Fruit fly (Drosophila melanogaster) whole organism, embryonic: ENCODE data around the gene CG3566.

Experiments
- Atf-2 ChIP-seq: fragments of 200-800 bp; sonication (Bioruptor generic); optimal IDR thresholded peaks from 2 replicates; lab custom pipeline; 2016; ENCODE audit warnings: missing biosample characterization, missing genetic modification characterization
- Atf3 ChIP-seq: fragments of 200-800 bp; sonication (Bioruptor generic); optimal IDR thresholded peaks from 3 replicates; lab custom pipeline; 2016; ENCODE audit warnings: missing biosample characterization, missing genetic modification characterization
- Bgb ChIP-seq: fragments of 200-800 bp; sonication (Bioruptor generic); IDR thresholded peaks from 2 replicates; pipeline ENCODE4 v1.3.6; 2022; ENCODE audit warnings: missing biosample characterization, missing genetic modification characterization; ENCODE audit not compliant: partially characterized antibody
- C15 ChIP-seq: fragments of 200-800 bp; sonication (Bioruptor generic); IDR thresholded peaks from 3 replicates; pipeline ENCODE4 v1.3.6; 2022; ENCODE audit warnings: missing biosample characterization, missing genetic modification characterization
- CG10147 ChIP-seq: fragments of 200-800 bp; sonication (Bioruptor generic); optimal IDR thresholded peaks from 2 replicates; lab custom pipeline; 2019; ENCODE audit warnings: missing biosample characterization, mild to moderate bottlenecking, missing genetic modification characterization, moderate library complexity
- CG10654 ChIP-seq: fragments of 200-800 bp; sonication (Bioruptor generic); optimal IDR thresholded peaks from 2 replicates; lab custom pipeline; 2016; ENCODE audit warnings: missing biosample characterization, missing genetic modification characterization
- CG12659 ChIP-seq: fragments of 200-800 bp; sonication (Bioruptor generic); optimal IDR thresholded peaks from 3 replicates; lab custom pipeline; 2017; ENCODE audit warnings: mild to moderate bottlenecking, missing biosample characterization, missing genetic modification reagents, missing genetic modification characterization
- CG13287 ChIP-seq: fragments of 200-800 bp; sonication (Bioruptor generic); IDR thresholded peaks from 2 replicates; pipeline ENCODE4 v1.3.6; 2022; ENCODE audit warnings: missing biosample characterization, missing genetic modification characterization; ENCODE audit not compliant: partially characterized antibody
- CG14860 ChIP-seq: fragments of 200-800 bp; sonication (Bioruptor generic); IDR thresholded peaks from 3 replicates; pipeline ENCODE4 v1.3.6; 2022; ENCODE audit warnings: missing biosample characterization, missing genetic modification characterization; ENCODE audit not compliant: partially characterized antibody
- CG15601 ChIP-seq: fragments of 200-800 bp; sonication (Bioruptor generic); optimal IDR thresholded peaks from 3 replicates; lab custom pipeline; 2019; ENCODE audit warnings: missing biosample characterization, mild to moderate bottlenecking, missing genetic modification characterization, moderate library complexity
- CG16813 ChIP-seq: fragments of 200-800 bp; sonication (Bioruptor generic); IDR thresholded peaks from 3 replicates; pipeline ENCODE4 v1.3.6; 2022; ENCODE audit warnings: missing biosample characterization, missing genetic modification characterization; ENCODE audit not compliant: partially characterized antibody
- CG18262 ChIP-seq: fragments of 200-800 bp; optimal IDR thresholded peaks from 3 replicates; lab custom pipeline; 2019; ENCODE audit warnings: missing biosample characterization, mild to moderate bottlenecking, missing genetic modification characterization, moderate library complexity
- CG30020 ChIP-seq: fragments of 200-800 bp; optimal IDR thresholded peaks from 2 replicates; lab custom pipeline; 2019; ENCODE audit warnings: missing biosample characterization, mild to moderate bottlenecking, missing genetic modification characterization, moderate library complexity
- CG3065 ChIP-seq: fragments of 200-800 bp; sonication (Bioruptor generic); optimal IDR thresholded peaks from 2 replicates; lab custom pipeline; 2016; ENCODE audit warnings: missing biosample characterization, missing genetic modification characterization
- CG31224 ChIP-seq: fragments of 200-800 bp; sonication (Bioruptor generic); IDR thresholded peaks from 2 replicates; pipeline ENCODE4 v1.3.6; 2022; ENCODE audit warnings: missing biosample characterization, missing genetic modification characterization
- CG32532 ChIP-seq: fragments of 200-800 bp; sonication (Bioruptor generic); IDR thresholded peaks from 2 replicates; pipeline ENCODE4 v1.3.6; 2022; ENCODE audit warnings: missing biosample characterization, missing genetic modification characterization
- CG43689 ChIP-seq: fragments of 200-800 bp; sonication (Bioruptor generic); IDR thresholded peaks from 2 replicates; pipeline ENCODE4 v1.3.6; 2022; ENCODE audit warnings: missing biosample characterization, missing genetic modification characterization
- CG4820 ChIP-seq: fragments of 200-800 bp; sonication (Bioruptor generic); optimal IDR thresholded peaks from 3 replicates; lab custom pipeline; 2016; ENCODE audit warnings: missing biosample characterization, missing genetic modification characterization
- CG7372 ChIP-seq: fragments of 200-800 bp; sonication (Bioruptor generic); IDR thresholded peaks from 2 replicates; pipeline ENCODE4 v1.3.6; 2022; ENCODE audit warnings: missing biosample characterization, missing genetic modification characterization
- CG8359 ChIP-seq: fragments of 200-800 bp; sonication (Bioruptor generic); optimal IDR thresholded peaks from 2 replicates; lab custom pipeline; 2017; ENCODE audit warnings: missing biosample characterization, mild to moderate bottlenecking, missing genetic modification characterization, borderline replicate concordance
- CG8944 ChIP-seq: fragments of 200-800 bp; sonication (Bioruptor generic); optimal IDR thresholded peaks from 3 replicates; lab custom pipeline; 2016; ENCODE audit warnings: missing biosample characterization, missing genetic modification characterization
- E2f2 ChIP-seq: fragments of 200-800 bp; sonication (Bioruptor generic); IDR thresholded peaks from 2 replicates; pipeline ENCODE4 v1.3.6; 2022; ENCODE audit warnings: missing biosample characterization, missing genetic modification characterization
- HLH54F ChIP-seq: fragments of 200-800 bp; sonication (Bioruptor generic); optimal IDR thresholded peaks from 3 replicates; lab custom pipeline; 2016; ENCODE audit warnings: missing biosample characterization, missing genetic modification characterization
- Hey ChIP-seq: fragments of 200-800 bp; sonication (Bioruptor generic); optimal IDR thresholded peaks from 3 replicates; lab custom pipeline; 2018; ENCODE audit warnings: missing biosample characterization, mild to moderate bottlenecking, missing genetic modification characterization
- NC2β ChIP-seq: fragments of 200-800 bp; sonication (Bioruptor generic); optimal IDR thresholded peaks from 2 replicates; lab custom pipeline; 2016; ENCODE audit warnings: missing biosample characterization, missing genetic modification characterization
- Poxn ChIP-seq: fragments of 200-800 bp; sonication (Bioruptor generic); IDR thresholded peaks from 2 replicates; pipeline ENCODE4 v1.3.6; 2022; ENCODE audit warnings: missing biosample characterization, missing genetic modification characterization
- Six4 ChIP-seq: fragments of 200-800 bp; sonication (Bioruptor generic); optimal IDR thresholded peaks from 2 replicates; lab custom pipeline; 2016; ENCODE audit warnings: missing biosample characterization, missing genetic modification characterization
- YL-1 ChIP-seq: fragments of 200-800 bp; sonication (Bioruptor generic); optimal IDR thresholded peaks from 3 replicates; lab custom pipeline; 2017; ENCODE audit warnings: missing biosample characterization, mild to moderate bottlenecking, missing genetic modification characterization
- aop ChIP-seq: fragments of 200-800 bp; sonication (Bioruptor generic); IDR thresholded peaks from 2 replicates; pipeline ENCODE4 v1.3.6; 2022; ENCODE audit warnings: missing biosample characterization, missing genetic modification characterization
- ara ChIP-seq: fragments of 200-800 bp; sonication (Bioruptor generic); IDR thresholded peaks from 2 replicates; pipeline ENCODE4 v1.3.6; 2022; ENCODE audit warnings: missing biosample characterization, missing genetic modification characterization
- az2 ChIP-seq: fragments of 200-800 bp; sonication (Bioruptor generic); optimal IDR thresholded peaks from 3 replicates; lab custom pipeline; 2016; ENCODE audit warnings: missing biosample characterization, missing genetic modification characterization
- bigmax ChIP-seq: fragments of 200-800 bp; sonication (Bioruptor generic); optimal IDR thresholded peaks from 2 replicates; lab custom pipeline; 2018; ENCODE audit warnings: missing biosample characterization, mild to moderate bottlenecking, missing genetic modification characterization
- cato ChIP-seq: fragments of 200-800 bp; sonication (Bioruptor generic); optimal IDR thresholded peaks from 2 replicates; lab custom pipeline; 2016; ENCODE audit warnings: missing biosample characterization, missing genetic modification characterization, borderline replicate concordance
- chif ChIP-seq, 2 experiments: fragments of 200-800 bp; sonication (Bioruptor generic); optimal IDR thresholded peaks; 3 replicates each; lab custom pipeline; 2016; ENCODE audit warnings: missing biosample characterization in 2 of 2, missing genetic modification characterization in 2 of 2
- chinmo ChIP-seq: fragments of 200-800 bp; sonication (Bioruptor generic); IDR thresholded peaks from 4 replicates; pipeline ENCODE4 v1.3.6; 2022; ENCODE audit warnings: missing biosample characterization, missing genetic modification characterization; ENCODE audit not compliant: partially characterized antibody
- chn ChIP-seq: fragments of 200-800 bp; sonication (Bioruptor generic); optimal IDR thresholded peaks from 2 replicates; lab custom pipeline; 2016; ENCODE audit warnings: missing biosample characterization, missing genetic modification characterization
- crc ChIP-seq: fragments of 200-800 bp; sonication (Bioruptor generic); optimal IDR thresholded peaks from 2 replicates; lab custom pipeline; 2016; ENCODE audit warnings: missing biosample characterization, missing genetic modification characterization
- da ChIP-seq: fragments of 200-800 bp; sonication (Bioruptor generic); optimal IDR thresholded peaks from 2 replicates; lab custom pipeline; 2016; ENCODE audit warnings: missing biosample characterization, missing genetic modification characterization
- danr ChIP-seq: fragments of 200-800 bp; sonication (Bioruptor generic); IDR thresholded peaks from 2 replicates; pipeline ENCODE4 v1.3.6; 2022; ENCODE audit warnings: missing biosample characterization, missing genetic modification characterization
- fu2 ChIP-seq: fragments of 200-800 bp; sonication (Bioruptor generic); optimal IDR thresholded peaks from 2 replicates; lab custom pipeline; 2016; ENCODE audit warnings: missing biosample characterization, missing genetic modification characterization
- gce ChIP-seq: fragments of 200-800 bp; sonication (Bioruptor generic); IDR thresholded peaks from 3 replicates; pipeline ENCODE4 v1.3.6; 2022; ENCODE audit warnings: missing biosample characterization, missing genetic modification characterization
- her ChIP-seq: fragments of 200-800 bp; sonication (Bioruptor generic); optimal IDR thresholded peaks from 2 replicates; lab custom pipeline; 2016; ENCODE audit warnings: missing biosample characterization, missing genetic modification characterization
- hth ChIP-seq: fragments of >200 bp; optimal IDR thresholded peaks from 2 replicates; lab custom pipeline; 2017; ENCODE audit warnings: inconsistent platforms
- luna ChIP-seq: fragments of 200-800 bp; sonication (Bioruptor generic); optimal IDR thresholded peaks from 2 replicates; lab custom pipeline; 2016; ENCODE audit warnings: missing biosample characterization, missing genetic modification characterization
- mld ChIP-seq: fragments of 200-800 bp; sonication (Bioruptor generic); IDR thresholded peaks from 3 replicates; pipeline ENCODE4 v1.3.6; 2022; ENCODE audit warnings: missing biosample characterization, missing genetic modification characterization; ENCODE audit not compliant: partially characterized antibody
- org-1 ChIP-seq: fragments of 200-800 bp; sonication (Bioruptor generic); optimal IDR thresholded peaks from 2 replicates; lab custom pipeline; 2017; ENCODE audit warnings: missing biosample characterization, missing genetic modification characterization
- rib ChIP-seq: fragments of 200-800 bp; sonication (Bioruptor generic); IDR thresholded peaks from 2 replicates; pipeline ENCODE4 v1.3.6; 2022; ENCODE audit warnings: missing biosample characterization, missing genetic modification characterization
- ro ChIP-seq: fragments of 200-800 bp; sonication (Bioruptor generic); IDR thresholded peaks from 2 replicates; pipeline ENCODE4 v1.3.6; 2022; ENCODE audit warnings: missing biosample characterization, missing genetic modification characterization
- tgo ChIP-seq: fragments of 200-800 bp; sonication (Bioruptor generic); IDR thresholded peaks from 3 replicates; pipeline ENCODE4 v1.3.6; 2022; ENCODE audit warnings: missing biosample characterization, missing genetic modification characterization
- trh ChIP-seq: fragments of 200-800 bp; sonication (Bioruptor generic); optimal IDR thresholded peaks from 2 replicates; lab custom pipeline; 2016; ENCODE audit warnings: missing biosample characterization, missing genetic modification characterization
- vfl ChIP-seq: fragments of 200-800 bp; sonication (Bioruptor generic); optimal IDR thresholded peaks from 2 replicates; lab custom pipeline; 2016; ENCODE audit warnings: missing biosample characterization, missing genetic modification characterization
- wor ChIP-seq: fragments of 200-800 bp; sonication (Bioruptor generic); IDR thresholded peaks from 2 replicates; pipeline ENCODE4 v1.3.6; 2022; ENCODE audit warnings: missing biosample characterization, missing genetic modification characterization

Gene CG3566

dm6 chrX:6265456-6265877 lies 11.1 kb downstream of the CG3566 start (continued):
- TF ChIP-seq wor (GFP tag; lab: Robert Waterston, UW), result peak; percentile 96
- TF ChIP-seq aop, result peak; percentile 71; the same call in 1 of the 2 replicates
- peak; percentile 97 for TF ChIP-seq CG12659 (GFP tag; lab: Kevin White, UChicago)
- TF ChIP-seq org-1 (GFP tag; lab: Kevin White, UChicago), result peak; percentile 97
- TF ChIP-seq CG10147 (GFP tag; lab: Kevin White, UChicago), result peak; percentile 92
- TF ChIP-seq CG7372, result peak; percentile 93
- TF ChIP-seq Hey (tag; lab: Kevin White, UChicago), result peak; percentile 66
- TF ChIP-seq Atf-2, result peak; percentile 96
- TF ChIP-seq vfl, result peak; percentile 84
- TF ChIP-seq danr, result peak; percentile 93
- TF ChIP-seq rib (GFP tag; lab: Robert Waterston, UW), result peak; percentile 82
- no peak for TF ChIP-seq Poxn
- TF ChIP-seq CG14860 (GFP tag; lab: Robert Waterston, UW), result peak; percentile 52; the same call in 2 of the 3 replicates
- peak; percentile 84 for TF ChIP-seq CG43689
- TF ChIP-seq CG32532, result peak; percentile 86
- TF ChIP-seq CG3065 (GFP tag; lab: Kevin White, UChicago), result peak; percentile 91
- peak; percentile 93 for TF ChIP-seq CG15601
- TF ChIP-seq E2f2 (GFP tag; lab: Robert Waterston, UW), result peak; percentile 84
- TF ChIP-seq CG10654, result peak; percentile 94
- peak; percentile 95 for TF ChIP-seq crc (GFP tag; lab: Kevin White, UChicago)
- TF ChIP-seq CG30020 (tag; lab: Kevin White, UChicago), result peak; percentile 76
- TF ChIP-seq tgo (GFP tag; lab: Robert Waterston, UW), result peak; percentile 95
- peak; percentile 89 for TF ChIP-seq gce
- TF ChIP-seq az2, result peak; percentile 98
- TF ChIP-seq luna, result peak; percentile 80
- peak; percentile 97 for TF ChIP-seq chn (GFP tag; lab: Kevin White, UChicago)
- TF ChIP-seq NC2β (GFP tag; lab: Kevin White, UChicago), result peak; percentile 96
- peak; percentile 61 for TF ChIP-seq YL-1 (GFP tag; lab: Kevin White, UChicago)
- no peak for TF ChIP-seq chinmo (GFP tag; lab: Robert Waterston, UW)
- TF ChIP-seq CG16813 (GFP tag; lab: Robert Waterston, UW), result no peak
- no peak for TF ChIP-seq Bgb (GFP tag; lab: Robert Waterston, UW)
- TF ChIP-seq Six4 (GFP tag; lab: Kevin White, UChicago), result peak; percentile 94
- peak; percentile 87 for TF ChIP-seq CG8359 (GFP tag; lab: Kevin White, UChicago)
- TF ChIP-seq mld (GFP tag; lab: Robert Waterston, UW), result no peak
- TF ChIP-seq Atf3 (GFP tag; lab: Kevin White, UChicago), result peak; percentile 95
- peak; percentile 91 for TF ChIP-seq fu2 (GFP tag; lab: Kevin White, UChicago)
- peak; percentile 87 for TF ChIP-seq trh (GFP tag; lab: Kevin White, UChicago)
- peak; percentile 98 for TF ChIP-seq CG18262
- peak; percentile 95 for TF ChIP-seq CG8944
- TF ChIP-seq chif (GFP tag; optimal IDR thresholded peaks at IDR 0.05; lab: Kevin White, UChicago), result peak; percentile 96
- TF ChIP-seq cato, result peak; percentile 95
- TF ChIP-seq ro (GFP tag; lab: Robert Waterston, UW), result peak; percentile 83
- peak; percentile 81 for TF ChIP-seq CG31224 (GFP tag; lab: Robert Waterston, UW)
- TF ChIP-seq CG13287 (GFP tag; lab: Robert Waterston, UW), result peak; percentile 39; the same call in 1 of the 2 replicates
- TF ChIP-seq C15 (GFP tag; lab: Robert Waterston, UW), result peak; percentile 82
- peak; percentile 89 for TF ChIP-seq da (GFP tag; lab: Kevin White, UChicago)
- TF ChIP-seq bigmax (GFP tag; lab: Kevin White, UChicago), result no peak
- peak; percentile 91 for TF ChIP-seq her (GFP tag; lab: Kevin White, UChicago)
- TF ChIP-seq HLH54F (GFP tag; lab: Kevin White, UChicago), result peak; percentile 95
- peak; percentile 96 for TF ChIP-seq CG4820 (GFP tag; lab: Kevin White, UChicago)
- TF ChIP-seq ara (GFP tag; lab: Robert Waterston, UW), result peak; percentile 92
- no peak for TF ChIP-seq hth (lab: Kevin White, UChicago)
